Worm (Caenorhabditis elegans) whole organism, late embryonic: ENCODE measurements around the gene C37C3.2.

Source experiments
- T23F11.4 ChIP-seq: fragments of 200-800 bp; sonication (Bioruptor generic); optimal IDR thresholded peaks from 2 replicates; lab custom pipeline; 2018; ENCODE audit warnings: mild to moderate bottlenecking, missing genetic modification characterization, missing compliant biosample characterization
- sox-4 ChIP-seq: sonication (generic microtip); optimal IDR thresholded peaks from 2 replicates; lab custom pipeline; 2017; ENCODE audit warnings: mild to moderate bottlenecking, missing genetic modification characterization, inconsistent platforms, missing compliant biosample characterization
- tbx-2 ChIP-seq: sonication (generic microtip); optimal IDR thresholded peaks from 2 replicates; lab custom pipeline; 2016; ENCODE audit warnings: missing genetic modification characterization, missing compliant biosample characterization
- unc-55 ChIP-seq: sonication (generic microtip); optimal IDR thresholded peaks from 2 replicates; lab custom pipeline; 2017; ENCODE audit warnings: missing biosample characterization, missing genetic modification reagents, missing genetic modification characterization

DNA sequence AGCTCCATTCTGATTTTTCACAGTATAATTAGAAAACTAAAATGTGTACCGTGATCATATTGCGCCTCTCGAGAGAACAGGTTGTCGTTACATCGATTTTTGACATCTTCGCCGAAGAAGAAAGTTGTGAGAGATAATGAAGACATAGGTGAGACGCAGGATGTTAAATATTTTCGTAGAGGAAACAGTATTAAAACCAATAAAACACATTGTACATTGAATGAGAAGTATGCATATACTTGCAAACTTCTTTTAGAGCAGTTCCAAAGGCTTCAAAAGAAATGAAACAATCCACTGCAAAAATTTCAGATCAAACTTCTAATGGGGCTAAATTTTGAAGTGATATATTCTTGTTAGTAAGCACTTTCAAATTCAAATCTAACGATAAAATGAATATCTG, 15.0 kb downstream of the C37C3.2 start, which contains the start of gene nipi-4:
- TF ChIP-seq sox-4 (tag; lab: Kevin White, UChicago) (no peak), T23F11.4 (GFP tag; lab: Kevin White, UChicago) (no peak), unc-55 (GFP tag; lab: Kevin White, UChicago) (no peak), tbx-2 (tag; lab: Kevin White, UChicago) (no peak)
